Fruit fly (Drosophila melanogaster): ENCODE data around the gene Dbct.

Gene Dbct

dm6 chrX:15074646-15075351, 11.1 kb upstream of the Dbct start (continued):
- TF ChIP-seq ap (GFP tag; IDR thresholded peaks at IDR 0.05) (peak; percentile 62), Pdp1 (GFP tag; optimal IDR thresholded peaks at IDR 0.05) (peak; percentile 91 to 93), CG30020 (tag; optimal IDR thresholded peaks at IDR 0.05) (peak; percentile 54), fd3F (GFP tag; optimal IDR thresholded peaks at IDR 0.05) (peak; percentile 80), vnd (GFP tag; IDR thresholded peaks at IDR 0.05; ENCODE audit: partially characterized antibody) (no peak), Nf-YC (tag; optimal IDR thresholded peaks at IDR 0.05) (peak; percentile 82), kni (GFP tag; optimal IDR thresholded peaks at IDR 0.05) (peak; percentile 55), fd102C (GFP tag; optimal IDR thresholded peaks at IDR 0.05) (no peak), CG17186 (GFP tag; optimal IDR thresholded peaks at IDR 0.05) (peak; percentile 52), CG9932 (GFP tag; IDR thresholded peaks at IDR 0.05) (peak; percentile 95), croc (GFP tag; conservative IDR thresholded peaks at IDR 0.05) (peak; percentile 74), ken (GFP tag; IDR thresholded peaks at IDR 0.05) (peak; percentile 94), kay (GFP tag; optimal IDR thresholded peaks at IDR 0.05) (peak; percentile 81), CG7786 (GFP tag; optimal IDR thresholded peaks at IDR 0.05) (peak; percentile 93), CG13296 (GFP tag; optimal IDR thresholded peaks at IDR 0.05) (peak; percentile 89), CG10565 (GFP tag; optimal IDR thresholded peaks at IDR 0.05) (peak; percentile 30), trem (tag; optimal IDR thresholded peaks at IDR 0.05) (peak; percentile 51), bowl (GFP tag; IDR thresholded peaks at IDR 0.05) (peak; percentile 74), sug (tag; optimal IDR thresholded peaks at IDR 0.05) (peak; percentile 90), Hr51 (GFP tag; optimal IDR thresholded peaks at IDR 0.05) (peak; percentile 88 to 91), CG6854 (GFP tag; optimal IDR thresholded peaks at IDR 0.05) (peak; percentile 83), Sry-β (GFP tag; optimal IDR thresholded peaks at IDR 0.05) (peak; percentile 97), CG11398 (GFP tag; optimal IDR thresholded peaks at IDR 0.05) (peak; percentile 84), slou (GFP tag; optimal IDR thresholded peaks at IDR 0.05) (peak; percentile 82), CrebB (tag; optimal IDR thresholded peaks at IDR 0.05) (peak; percentile 84), CG6813 (GFP tag; optimal IDR thresholded peaks at IDR 0.05) (peak; percentile 73), CG14441 (GFP tag; IDR thresholded peaks at IDR 0.05) (peak; percentile 86), CG17612 (GFP tag; IDR thresholded peaks at IDR 0.05) (peak; percentile 76), Dbx (GFP tag; IDR thresholded peaks at IDR 0.05) (peak; percentile 91), otp (GFP tag; IDR thresholded peaks at IDR 0.05) (peak; percentile 84), cwo (GFP tag; optimal IDR thresholded peaks at IDR 0.05) (peak; percentile 88), CG15696 (tag; optimal IDR thresholded peaks at IDR 0.05) (peak; percentile 53), CG33557 (GFP tag; optimal IDR thresholded peaks at IDR 0.05) (peak; percentile 54), cg (GFP tag; optimal IDR thresholded peaks at IDR 0.05) (no peak), insv (GFP tag; optimal IDR thresholded peaks at IDR 0.05) (peak; percentile 17 to 64), Asciz (GFP tag; optimal IDR thresholded peaks at IDR 0.05) (peak; percentile 73), Dek (tag; optimal IDR thresholded peaks at IDR 0.05) (peak; percentile 80), HLH4C (GFP tag; IDR thresholded peaks at IDR 0.05; ENCODE audit: partially characterized antibody) (no peak), Bteb2 (GFP tag; optimal IDR thresholded peaks at IDR 0.05) (peak; percentile 87), schlank (tag; optimal IDR thresholded peaks at IDR 0.05) (peak; percentile 82), maf-S (GFP tag; optimal IDR thresholded peaks at IDR 0.05) (peak; percentile 88), fru (optimal IDR thresholded peaks at IDR 0.05) (no peak), Meics (GFP tag; optimal IDR thresholded peaks at IDR 0.05) (peak; percentile 91), inv (GFP tag; IDR thresholded peaks at IDR 0.05; ENCODE audit: partially characterized antibody) (no peak), ATbp (GFP tag; optimal IDR thresholded peaks at IDR 0.05) (peak; percentile 84), crp (GFP tag; optimal IDR thresholded peaks at IDR 0.05) (peak in 1 of 2 experiments; percentile 42), repo (GFP tag; optimal IDR thresholded peaks at IDR 0.05) (peak; percentile 88), CG42726 (GFP tag; IDR thresholded peaks at IDR 0.05; ENCODE audit: partially characterized antibody) (no peak)

All from whole organism, embryonic.